Fruit fly (Drosophila melanogaster): ENCODE measurements around the gene CG31365.

dm6 chr3R:23138439-23138838, 12.2 kb upstream of the CG31365 start:
- TF ChIP-seq CG8478 (optimal IDR thresholded peaks at IDR 0.05) = no peak
- TF ChIP-seq pan (optimal IDR thresholded peaks at IDR 0.05) = no peak
- no peak for TF ChIP-seq usp (GFP tag; optimal IDR thresholded peaks at IDR 0.05)
